Fruit fly (Drosophila melanogaster) whole organism, embryonic: ENCODE measurements around the gene CG45676.
A peak's percentile ranks its signal among the peaks of the same experiment; 100 is the strongest.

Source experiments
- CG11085 ChIP-seq: fragments of 200-800 bp; sonication (Bioruptor generic); IDR thresholded peaks from 2 replicates; pipeline ENCODE4 v1.3.6; 2022; ENCODE audit warnings: missing biosample characterization, missing genetic modification characterization
- CG11504 ChIP-seq: fragments of 200-800 bp; sonication (Bioruptor generic); optimal IDR thresholded peaks from 3 replicates; lab custom pipeline; 2019; ENCODE audit warnings: missing biosample characterization, mild to moderate bottlenecking, missing genetic modification characterization, moderate library complexity
- CG15514 ChIP-seq: fragments of 200-800 bp; sonication (Bioruptor generic); optimal IDR thresholded peaks from 3 replicates; lab custom pipeline; 2017; ENCODE audit warnings: missing biosample characterization, missing genetic modification characterization, mild to moderate bottlenecking, moderate library complexity, missing genetic modification reagents
- CG16779 ChIP-seq: fragments of 200-800 bp; sonication (Bioruptor generic); IDR thresholded peaks from 2 replicates; pipeline ENCODE4 v1.3.6; 2022; ENCODE audit warnings: missing biosample characterization, missing genetic modification characterization
- CG16813 ChIP-seq: fragments of 200-800 bp; sonication (Bioruptor generic); IDR thresholded peaks from 3 replicates; pipeline ENCODE4 v1.3.6; 2022; ENCODE audit warnings: missing biosample characterization, missing genetic modification characterization; ENCODE audit not compliant: partially characterized antibody
- CG30403 ChIP-seq: fragments of 200-800 bp; sonication (Bioruptor generic); optimal IDR thresholded peaks from 3 replicates; lab custom pipeline; 2016; ENCODE audit warnings: missing biosample characterization, missing genetic modification characterization
- MTF-1 ChIP-seq: fragments of 200-800 bp; sonication (Bioruptor generic); optimal IDR thresholded peaks from 2 replicates; lab custom pipeline; 2018; ENCODE audit warnings: missing biosample characterization, mild to moderate bottlenecking, missing genetic modification characterization, borderline replicate concordance
- Meics ChIP-seq: fragments of 200-800 bp; sonication (Bioruptor generic); optimal IDR thresholded peaks from 2 replicates; lab custom pipeline; 2017; ENCODE audit warnings: missing biosample characterization, mild to moderate bottlenecking, missing genetic modification characterization
- fru ChIP-seq: fragments of >200 bp; optimal IDR thresholded peaks from 2 replicates; lab custom pipeline; 2017
- kah ChIP-seq: fragments of 200-800 bp; sonication (Bioruptor generic); optimal IDR thresholded peaks from 2 replicates; lab custom pipeline; 2018; ENCODE audit warnings: missing biosample characterization, mild to moderate bottlenecking, missing genetic modification characterization
- mam ChIP-seq: fragments of 200-800 bp; sonication (Bioruptor generic); optimal IDR thresholded peaks from 3 replicates; lab custom pipeline; 2016; ENCODE audit warnings: missing biosample characterization, missing genetic modification characterization
- sens-2 ChIP-seq: fragments of 200-800 bp; sonication (Bioruptor generic); IDR thresholded peaks from 2 replicates; pipeline ENCODE4 v1.3.6; 2022; ENCODE audit warnings: missing biosample characterization, missing genetic modification characterization
- unc-4 ChIP-seq: fragments of 200-800 bp; sonication (Bioruptor generic); IDR thresholded peaks from 2 replicates; pipeline ENCODE4 v1.3.6; 2022; ENCODE audit warnings: missing biosample characterization, missing genetic modification characterization; ENCODE audit not compliant: partially characterized antibody
- wek ChIP-seq: fragments of 200-800 bp; sonication (Bioruptor generic); optimal IDR thresholded peaks from 3 replicates; lab custom pipeline; 2018; ENCODE audit warnings: missing biosample characterization, mild to moderate bottlenecking, missing genetic modification characterization, moderate library complexity

DNA sequence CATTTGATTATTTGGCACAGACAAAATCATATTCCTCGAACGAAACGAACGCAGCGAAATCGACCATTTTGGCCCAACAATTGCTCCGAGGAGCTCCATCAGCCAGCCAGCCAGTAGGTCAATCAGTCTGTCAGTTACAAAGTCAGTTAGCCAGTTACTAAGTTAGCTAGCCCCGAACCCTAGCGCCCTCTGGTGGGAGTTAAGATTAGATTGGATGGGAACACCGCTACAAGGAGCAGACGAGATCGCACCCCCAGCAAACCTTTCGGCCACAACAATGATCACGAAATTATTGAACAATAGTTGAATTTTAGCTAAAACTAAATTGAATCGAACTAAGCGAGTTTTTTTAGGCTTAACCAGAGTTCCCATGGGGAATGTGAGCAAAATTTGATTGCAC lies 24.8 kb upstream of the CG45676 start:
- TF ChIP-seq wek (GFP tag; lab: Kevin White, UChicago): no peak
- TF ChIP-seq fru (lab: Kevin White, UChicago): no peak
- TF ChIP-seq CG15514: no peak
- no peak for TF ChIP-seq MTF-1 (GFP tag; lab: Kevin White, UChicago)
- no peak for TF ChIP-seq CG11085 (GFP tag; lab: Robert Waterston, UW)
- no peak for TF ChIP-seq mam (GFP tag; lab: Kevin White, UChicago)
- TF ChIP-seq CG16779 (GFP tag; lab: Robert Waterston, UW): no peak
- TF ChIP-seq Meics: no peak
- no peak for TF ChIP-seq CG30403
- TF ChIP-seq unc-4: no peak
- 0 out of 3 replicates have a peak, but pooled peaks have one; percentile 13 for TF ChIP-seq CG16813 (GFP tag; lab: Robert Waterston, UW)
- no peak for TF ChIP-seq CG11504 (tag; lab: Kevin White, UChicago)
- no peak for TF ChIP-seq sens-2 (GFP tag; lab: Robert Waterston, UW)
- TF ChIP-seq kah (GFP tag; lab: Kevin White, UChicago): no peak
